Fruit fly (Drosophila melanogaster) whole organism, embryonic: ENCODE results near the gene CG6602.

Experiments
- CG11398 ChIP-seq: fragments of 200-800 bp; sonication (Bioruptor generic); optimal IDR thresholded peaks from 2 replicates; lab custom pipeline; 2016; ENCODE audit warnings: missing biosample characterization, missing genetic modification characterization
- CG11504 ChIP-seq: fragments of 200-800 bp; sonication (Bioruptor generic); optimal IDR thresholded peaks from 3 replicates; lab custom pipeline; 2019; ENCODE audit warnings: missing biosample characterization, mild to moderate bottlenecking, missing genetic modification characterization, moderate library complexity
- CG12391 ChIP-seq: fragments of 200-800 bp; sonication (Bioruptor generic); optimal IDR thresholded peaks from 3 replicates; lab custom pipeline; 2018; ENCODE audit warnings: missing biosample characterization, mild to moderate bottlenecking, missing genetic modification characterization, moderate library complexity
- CG13424 ChIP-seq: fragments of 200-800 bp; sonication (Bioruptor generic); optimal IDR thresholded peaks from 2 replicates; lab custom pipeline; 2019; ENCODE audit warnings: missing biosample characterization, mild to moderate bottlenecking, missing genetic modification characterization, moderate library complexity
- CG13624 ChIP-seq: fragments of 200-800 bp; sonication (Bioruptor generic); optimal IDR thresholded peaks from 2 replicates; lab custom pipeline; 2016; ENCODE audit warnings: missing biosample characterization, missing genetic modification characterization
- CG14050 ChIP-seq: fragments of 200-800 bp; sonication (Bioruptor generic); IDR thresholded peaks from 3 replicates; pipeline ENCODE4 v1.3.6; 2022; ENCODE audit warnings: missing biosample characterization, missing genetic modification characterization
- CG15269 ChIP-seq: fragments of 200-800 bp; sonication (Bioruptor generic); optimal IDR thresholded peaks from 2 replicates; lab custom pipeline; 2018; ENCODE audit warnings: missing biosample characterization, mild to moderate bottlenecking, missing genetic modification characterization, moderate library complexity
- CG17328 ChIP-seq: fragments of 200-800 bp; sonication (Bioruptor generic); IDR thresholded peaks from 2 replicates; pipeline ENCODE4 v1.3.6; 2022; ENCODE audit warnings: missing biosample characterization, missing genetic modification characterization
- CG17385 ChIP-seq: fragments of 200-800 bp; sonication (Bioruptor generic); optimal IDR thresholded peaks from 3 replicates; lab custom pipeline; 2018; ENCODE audit warnings: missing biosample characterization, mild to moderate bottlenecking, missing genetic modification characterization
- CG17912 ChIP-seq: fragments of 200-800 bp; sonication (Bioruptor generic); optimal IDR thresholded peaks from 2 replicates; lab custom pipeline; 2018; ENCODE audit warnings: missing biosample characterization, mild to moderate bottlenecking, missing genetic modification characterization
- CG2120 ChIP-seq: fragments of 200-800 bp; sonication (Bioruptor generic); optimal IDR thresholded peaks from 3 replicates; lab custom pipeline; 2016; ENCODE audit warnings: missing biosample characterization, missing genetic modification characterization
- CG2712 ChIP-seq: fragments of 200-800 bp; optimal IDR thresholded peaks from 3 replicates; lab custom pipeline; 2019; ENCODE audit warnings: missing biosample characterization, mild to moderate bottlenecking, missing genetic modification characterization, moderate library complexity
- CG31441 ChIP-seq: fragments of 200-800 bp; sonication (Bioruptor generic); IDR thresholded peaks from 2 replicates; pipeline ENCODE4 v1.3.6; 2022; ENCODE audit warnings: missing biosample characterization, missing genetic modification characterization
- CG3847 ChIP-seq: fragments of 200-800 bp; sonication (Bioruptor generic); IDR thresholded peaks from 2 replicates; pipeline ENCODE4 v1.3.6; 2022; ENCODE audit warnings: missing biosample characterization, missing genetic modification characterization
- CG7556 ChIP-seq: fragments of 200-800 bp; sonication (Bioruptor generic); optimal IDR thresholded peaks from 2 replicates; lab custom pipeline; 2017; ENCODE audit warnings: missing biosample characterization, mild to moderate bottlenecking, missing genetic modification characterization
- CG8388 ChIP-seq: fragments of 200-800 bp; sonication (Bioruptor generic); optimal IDR thresholded peaks from 2 replicates; lab custom pipeline; 2019; ENCODE audit warnings: missing biosample characterization, mild to moderate bottlenecking, missing genetic modification characterization, moderate library complexity
- CG9609 ChIP-seq: fragments of 200-800 bp; sonication (Bioruptor generic); optimal IDR thresholded peaks from 3 replicates; lab custom pipeline; 2016; ENCODE audit warnings: missing biosample characterization, missing genetic modification characterization
- CG9932 ChIP-seq: fragments of 200-800 bp; sonication (Bioruptor generic); IDR thresholded peaks from 2 replicates; pipeline ENCODE4 v1.3.6; 2022; ENCODE audit warnings: missing biosample characterization, missing genetic modification characterization
- Chrac-16 ChIP-seq: fragments of 200-800 bp; sonication (Bioruptor generic); optimal IDR thresholded peaks from 3 replicates; lab custom pipeline; 2016; ENCODE audit warnings: missing biosample characterization, missing genetic modification characterization
- CrebB ChIP-seq: fragments of 200-800 bp; sonication (Bioruptor generic); optimal IDR thresholded peaks from 3 replicates; lab custom pipeline; 2018; ENCODE audit warnings: missing biosample characterization, mild to moderate bottlenecking, missing genetic modification characterization
- Dip3 ChIP-seq: fragments of 200-800 bp; sonication (Bioruptor generic); optimal IDR thresholded peaks from 3 replicates; lab custom pipeline; 2016; ENCODE audit warnings: missing biosample characterization, missing genetic modification characterization
- Ets65A ChIP-seq: fragments of 200-800 bp; sonication (Bioruptor generic); peaks from one replicate; lab custom pipeline; 2016; ENCODE audit warnings: missing biosample characterization, missing genetic modification characterization
- Meics ChIP-seq: fragments of 200-800 bp; sonication (Bioruptor generic); optimal IDR thresholded peaks from 2 replicates; lab custom pipeline; 2017; ENCODE audit warnings: missing biosample characterization, mild to moderate bottlenecking, missing genetic modification characterization
- PHDP ChIP-seq: fragments of 200-800 bp; sonication (Bioruptor generic); optimal IDR thresholded peaks from 3 replicates; lab custom pipeline; 2018; ENCODE audit warnings: missing biosample characterization, mild to moderate bottlenecking, missing genetic modification characterization, moderate library complexity
- Pdp1 ChIP-seq, 2 experiments: fragments of 200-800 bp; sonication (Bioruptor generic); optimal IDR thresholded peaks; 3 replicates each; lab custom pipeline; 2016; ENCODE audit warnings: missing biosample characterization in 2 of 2, missing genetic modification characterization in 2 of 2, mild to moderate bottlenecking in 1 of 2, moderate library complexity in 1 of 2
- Sox102F ChIP-seq: fragments of 200-800 bp; sonication (Bioruptor generic); optimal IDR thresholded peaks from 2 replicates; lab custom pipeline; 2018; ENCODE audit warnings: missing biosample characterization, mild to moderate bottlenecking, missing genetic modification characterization, moderate library complexity
- Ssrp ChIP-seq: fragments of 200-800 bp; sonication (Bioruptor generic); optimal IDR thresholded peaks from 2 replicates; lab custom pipeline; 2018; ENCODE audit warnings: missing biosample characterization, mild to moderate bottlenecking, missing genetic modification characterization, moderate library complexity
- Xbp1 ChIP-seq: fragments of 200-800 bp; sonication (Bioruptor generic); optimal IDR thresholded peaks from 3 replicates; lab custom pipeline; 2016; ENCODE audit warnings: missing biosample characterization, mild to moderate bottlenecking, missing genetic modification characterization
- Xrp1 ChIP-seq: fragments of 200-800 bp; sonication (Bioruptor generic); IDR thresholded peaks from 2 replicates; pipeline ENCODE4 v1.3.6; 2022; ENCODE audit warnings: missing biosample characterization, missing genetic modification characterization
- ash1 ChIP-seq: fragments of 200-800 bp; sonication (Bioruptor generic); optimal IDR thresholded peaks from 2 replicates; lab custom pipeline; 2018; ENCODE audit warnings: missing biosample characterization, mild to moderate bottlenecking, missing genetic modification characterization
- bigmax ChIP-seq: fragments of 200-800 bp; sonication (Bioruptor generic); optimal IDR thresholded peaks from 2 replicates; lab custom pipeline; 2018; ENCODE audit warnings: missing biosample characterization, mild to moderate bottlenecking, missing genetic modification characterization
- bsh ChIP-seq, 2 experiments: fragments of 200-800 bp; sonication (Bioruptor generic); optimal IDR thresholded peaks; 2 replicates each; lab custom pipeline; 2017 to 2018; ENCODE audit warnings: mild to moderate bottlenecking in 2 of 2, missing biosample characterization in 2 of 2, missing genetic modification characterization in 2 of 2, moderate library complexity in 1 of 2
- cas ChIP-seq: fragments of 200-800 bp; sonication (Bioruptor generic); IDR thresholded peaks from 2 replicates; pipeline ENCODE4 v1.3.6; 2022; ENCODE audit warnings: missing biosample characterization, missing genetic modification characterization
- chif ChIP-seq, 2 experiments: fragments of 200-800 bp; sonication (Bioruptor generic); optimal IDR thresholded peaks; 3 replicates each; lab custom pipeline; 2016; ENCODE audit warnings: missing biosample characterization in 2 of 2, missing genetic modification characterization in 2 of 2
- dpn ChIP-seq, 2 experiments: fragments of 200-800 bp; sonication (Bioruptor generic); optimal IDR thresholded peaks; 3 replicates each; lab custom pipeline; 2016; ENCODE audit warnings: missing biosample characterization in 2 of 2, missing genetic modification characterization in 2 of 2
- esg ChIP-seq: fragments of 200-800 bp; sonication (Bioruptor generic); conservative IDR thresholded peaks from 2 replicates; pipeline ENCODE4 v1.3.6; 2022; ENCODE audit warnings: missing biosample characterization, missing genetic modification characterization
- gem ChIP-seq: fragments of 200-800 bp; sonication (Bioruptor generic); optimal IDR thresholded peaks from 2 replicates; lab custom pipeline; 2019; ENCODE audit warnings: missing biosample characterization, mild to moderate bottlenecking, missing genetic modification characterization, moderate library complexity
- ken ChIP-seq: fragments of 200-800 bp; sonication (Bioruptor generic); IDR thresholded peaks from 3 replicates; pipeline ENCODE4 v1.3.6; 2022; ENCODE audit warnings: missing biosample characterization, missing genetic modification characterization
- lilli ChIP-seq: fragments of 200-800 bp; sonication (Bioruptor generic); optimal IDR thresholded peaks from 3 replicates; lab custom pipeline; 2016; ENCODE audit warnings: missing biosample characterization, missing genetic modification characterization
- mam ChIP-seq: fragments of 200-800 bp; sonication (Bioruptor generic); optimal IDR thresholded peaks from 3 replicates; lab custom pipeline; 2016; ENCODE audit warnings: missing biosample characterization, missing genetic modification characterization
- odd ChIP-seq: fragments of 200-800 bp; sonication (Bioruptor generic); optimal IDR thresholded peaks from 2 replicates; lab custom pipeline; 2017; ENCODE audit warnings: missing biosample characterization, mild to moderate bottlenecking, missing genetic modification characterization
- prd ChIP-seq, 3 experiments: fragments of >200 bp in 2 of 3; fragments of 200-800 bp in 1 of 3; sonication (Bioruptor generic) in 1 of 3; optimal IDR thresholded peaks in 2 of 3; IDR thresholded peaks in 1 of 3; 2 replicates in 2 of 3; 3 replicates in 1 of 3; pipeline versions ENCODE4 v1.3.6 to Lab custom; 2017 to 2022; ENCODE audit warnings: missing biosample characterization in 1 of 3, missing genetic modification characterization in 1 of 3
- pum ChIP-seq: fragments of 200-800 bp; sonication (Bioruptor generic); optimal IDR thresholded peaks from 2 replicates; lab custom pipeline; 2016; ENCODE audit warnings: missing biosample characterization, missing genetic modification characterization
- row ChIP-seq: fragments of 200-800 bp; sonication (Bioruptor generic); IDR thresholded peaks from 3 replicates; pipeline ENCODE4 v1.3.6; 2022; ENCODE audit warnings: missing biosample characterization, missing genetic modification characterization
- sens ChIP-seq: fragments of 200-800 bp; sonication (Bioruptor generic); peaks from one replicate; lab custom pipeline; 2016; ENCODE audit warnings: missing biosample characterization, missing genetic modification characterization
- sob ChIP-seq: fragments of 200-800 bp; sonication (Bioruptor generic); IDR thresholded peaks from 2 replicates; pipeline ENCODE4 v1.3.6; 2022; ENCODE audit warnings: missing biosample characterization, missing genetic modification characterization
- toy ChIP-seq: fragments of 200-800 bp; sonication (Bioruptor generic); IDR thresholded peaks from 2 replicates; pipeline ENCODE4 v1.3.6; 2022; ENCODE audit warnings: missing biosample characterization, missing genetic modification characterization
- unpg ChIP-seq: fragments of 200-800 bp; sonication (Bioruptor generic); optimal IDR thresholded peaks from 3 replicates; lab custom pipeline; 2018; ENCODE audit warnings: missing biosample characterization, mild to moderate bottlenecking, missing genetic modification characterization, moderate library complexity
- z ChIP-seq: fragments of 200-800 bp; sonication (Bioruptor generic); IDR thresholded peaks from 3 replicates; pipeline ENCODE4 v1.3.6; 2022; ENCODE audit warnings: missing biosample characterization, missing genetic modification characterization
- zfh2 ChIP-seq: fragments of 200-800 bp; sonication (Bioruptor generic); optimal IDR thresholded peaks from 2 replicates; lab custom pipeline; 2016; ENCODE audit warnings: missing biosample characterization, missing genetic modification characterization

CG6602 gene

DNA sequence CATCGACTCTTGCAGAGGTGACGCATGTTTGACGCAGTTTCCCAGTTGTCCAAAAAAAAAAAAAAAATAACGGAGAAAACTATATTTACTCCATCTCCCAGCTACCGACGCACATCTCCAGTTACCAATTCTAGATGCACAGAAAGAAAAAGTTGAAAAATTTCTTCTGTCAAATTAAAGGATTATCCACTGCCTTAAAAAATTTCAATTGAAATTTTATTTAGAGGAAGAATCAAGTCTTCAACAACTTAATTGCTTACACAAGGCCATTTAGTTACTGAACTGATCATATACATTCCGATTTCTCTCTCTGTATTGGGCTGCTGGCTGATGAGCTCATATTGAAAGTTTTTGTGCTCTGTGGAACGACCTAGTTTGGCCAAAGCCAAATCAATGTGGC lies 14.0 kb downstream of the CG6602 start (continued):
- TF ChIP-seq odd (GFP tag; lab: Kevin White, UChicago) = no peak
- no peak for TF ChIP-seq z
- peak; percentile 70 for TF ChIP-seq Ets65A (GFP tag; lab: Kevin White, UChicago)
- 0 out of 2 replicates have a peak, but pooled peaks have one; percentile 43 for TF ChIP-seq CG17328
- TF ChIP-seq Xrp1 (GFP tag; lab: Robert Waterston, UW) = peak; percentile 40; the same call in 1 of the 2 replicates
- TF ChIP-seq CG9932 (GFP tag; lab: Robert Waterston, UW) = peak; percentile 51; the same call in 1 of the 2 replicates
- peak; percentile 46 for TF ChIP-seq CG13424 (tag; lab: Kevin White, UChicago)
- TF ChIP-seq pum (GFP tag; lab: Kevin White, UChicago) = peak; percentile 22
- TF ChIP-seq CG15269 = peak; percentile 41
- peak; percentile 62 for TF ChIP-seq CG2120 (GFP tag; lab: Kevin White, UChicago)
- 0 out of 2 replicates have a peak, but pooled peaks have one; percentile 26 for TF ChIP-seq sob
- TF ChIP-seq prd (optimal IDR thresholded peaks at IDR 0.05; lab: Kevin White, UChicago) = no peak
- peak; percentile 45; the same call in 1 of the 3 replicates for TF ChIP-seq prd (GFP tag; IDR thresholded peaks at IDR 0.05; lab: Robert Waterston, UW)
- TF ChIP-seq row = peak; percentile 57
- TF ChIP-seq cas (GFP tag; lab: Robert Waterston, UW) = no peak
- peak; percentile 11; the same call in 1 of the 3 replicates for TF ChIP-seq CG14050
- TF ChIP-seq bsh (GFP tag; optimal IDR thresholded peaks at IDR 0.05; lab: Kevin White, UChicago) = peak in 1 of 2 experiments; percentile 55
- peak; percentile 49 for TF ChIP-seq Sox102F (GFP tag; lab: Kevin White, UChicago)
- TF ChIP-seq CG11398 (GFP tag; lab: Kevin White, UChicago) = no peak
- TF ChIP-seq CG31441 (GFP tag; lab: Robert Waterston, UW) = 0 out of 2 replicates have a peak, but pooled peaks have one; percentile 11
- TF ChIP-seq CG7556 (GFP tag; lab: Kevin White, UChicago) = peak; percentile 36
- TF ChIP-seq ash1 (GFP tag; lab: Kevin White, UChicago) = no peak
- TF ChIP-seq CG9609 (GFP tag; lab: Kevin White, UChicago) = peak; percentile 10
- TF ChIP-seq CrebB (tag; lab: Kevin White, UChicago) = no peak
- TF ChIP-seq unpg (GFP tag; lab: Kevin White, UChicago) = peak; percentile 65
- peak; percentile 15 for TF ChIP-seq CG2712 (tag; lab: Kevin White, UChicago)
- TF ChIP-seq Chrac-16 (GFP tag; lab: Kevin White, UChicago) = peak; percentile 23
- peak; percentile 40 for TF ChIP-seq lilli
- TF ChIP-seq CG3847 (GFP tag; lab: Robert Waterston, UW) = peak; percentile 58
- TF ChIP-seq dpn (GFP tag; optimal IDR thresholded peaks at IDR 0.05; lab: Kevin White, UChicago) = peak; percentile 27 to 48
- TF ChIP-seq CG13624 (GFP tag; lab: Kevin White, UChicago) = peak; percentile 38
- no peak for TF ChIP-seq Meics (GFP tag; lab: Kevin White, UChicago)
- TF ChIP-seq Ssrp (tag; lab: Kevin White, UChicago) = peak; percentile 14
- peak; percentile 3 for TF ChIP-seq Dip3 (GFP tag; lab: Kevin White, UChicago)
- peak; percentile 47 for TF ChIP-seq mam
- TF ChIP-seq zfh2 (GFP tag; lab: Kevin White, UChicago) = peak; percentile 13
- TF ChIP-seq CG17912 (GFP tag; lab: Kevin White, UChicago) = no peak
- peak; percentile 31 to 39 for TF ChIP-seq Pdp1 (GFP tag; optimal IDR thresholded peaks at IDR 0.05; lab: Kevin White, UChicago)
- TF ChIP-seq PHDP (tag; lab: Kevin White, UChicago) = peak; percentile 35
- TF ChIP-seq toy (GFP tag; lab: Robert Waterston, UW) = no peak
- TF ChIP-seq ken (GFP tag; lab: Robert Waterston, UW) = peak; percentile 21; the same call in 1 of the 3 replicates
- TF ChIP-seq gem (tag; lab: Kevin White, UChicago) = peak; percentile 70
- 0 out of 2 replicates have a peak, but pooled peaks have one; percentile 15 for TF ChIP-seq esg
- no peak for TF ChIP-seq bigmax (GFP tag; lab: Kevin White, UChicago)
- peak; percentile 13 for TF ChIP-seq CG11504 (tag; lab: Kevin White, UChicago)
- TF ChIP-seq CG12391 (tag; lab: Kevin White, UChicago) = peak; percentile 27
- TF ChIP-seq chif (GFP tag; optimal IDR thresholded peaks at IDR 0.05; lab: Kevin White, UChicago) = peak; percentile 27 to 29
- TF ChIP-seq sens (GFP tag; lab: Kevin White, UChicago) = peak; percentile 69
- peak; percentile 10 for TF ChIP-seq CG17385 (GFP tag; lab: Kevin White, UChicago)
- peak; percentile 36 for TF ChIP-seq Xbp1 (GFP tag; lab: Kevin White, UChicago)
- peak; percentile 38 for TF ChIP-seq CG8388
